Worm (Caenorhabditis elegans): ENCODE data around the gene pat-4.
A peak's percentile ranks its signal among the peaks of the same experiment; 100 is the strongest.

The pat-4 gene

ce11 chrIII:63584-64316, 30.9 kb downstream of the pat-4 start:
- TF ChIP-seq madf-6 (GFP tag; IDR thresholded peaks at IDR 0.05) = peak; percentile 20; the same call in 1 of the 2 replicates
- 0 out of 2 replicates have a peak, but pooled peaks have one; percentile 18 for TF ChIP-seq Y79H2A.3 (GFP tag; conservative IDR thresholded peaks at IDR 0.05)
- TF ChIP-seq let-526 (GFP tag; IDR thresholded peaks at IDR 0.05) = peak; percentile 72; the same call in 1 of the 2 replicates
- 0 out of 2 replicates have a peak, but pooled peaks have one; percentile 52 for TF ChIP-seq egl-18 (GFP tag; IDR thresholded peaks at IDR 0.05)
- TF ChIP-seq mes-4 (tag; optimal IDR thresholded peaks at IDR 0.05) = no peak
- no peak for TF ChIP-seq F23B12.7 (tag; optimal IDR thresholded peaks at IDR 0.05; ENCODE audit: insufficient read depth)
- no peak for TF ChIP-seq F52B5.7 (tag; optimal IDR thresholded peaks at IDR 0.05)
- TF ChIP-seq pha-4 (tag; optimal IDR thresholded peaks at IDR 0.05) = no peak
- no peak for TF ChIP-seq ceh-91 (GFP tag; IDR thresholded peaks at IDR 0.05)
- no peak for TF ChIP-seq nhr-120 (GFP tag; IDR thresholded peaks at IDR 0.05)
- no peak for TF ChIP-seq hlh-12 (tag; optimal IDR thresholded peaks at IDR 0.05)
- no peak for TF ChIP-seq lir-1 (GFP tag; conservative IDR thresholded peaks at IDR 0.05)
- TF ChIP-seq snpc-1.3 (tag; optimal IDR thresholded peaks at IDR 0.05; ENCODE audit: insufficient read depth) = no peak
- TF ChIP-seq tbp1 (GFP tag; optimal IDR thresholded peaks at IDR 0.05) = no peak
- no peak for TF ChIP-seq D2030.7 (GFP tag; IDR thresholded peaks at IDR 0.05)
- TF ChIP-seq F37B4.10 (GFP tag; IDR thresholded peaks at IDR 0.05) = no peak
- TF ChIP-seq hlh-26 (GFP tag; conservative IDR thresholded peaks at IDR 0.05) = no peak
- peak; percentile 18 for TF ChIP-seq athp-1 (tag; optimal IDR thresholded peaks at IDR 0.05)
- peak; percentile 58 for TF ChIP-seq somi-1 (GFP tag; optimal IDR thresholded peaks at IDR 0.05)
- TF ChIP-seq rec-8 (tag; optimal IDR thresholded peaks at IDR 0.05) = no peak
- TF ChIP-seq zfh-2 (GFP tag; conservative IDR thresholded peaks at IDR 0.05) = peak; percentile 85
- TF ChIP-seq egrh-3 (GFP tag; IDR thresholded peaks at IDR 0.05) = peak; percentile 72; the same call in 1 of the 2 replicates
- TF ChIP-seq rpc-1 (optimal IDR thresholded peaks at IDR 0.05) = no peak
- no peak for TF ChIP-seq rpc-1 (tag; optimal IDR thresholded peaks at IDR 0.05)
- TF ChIP-seq F55B11.4 (tag; optimal IDR thresholded peaks at IDR 0.05; ENCODE audit: borderline replicate concordance, insufficient read depth) = no peak
- TF ChIP-seq akir-1 (GFP tag; optimal IDR thresholded peaks at IDR 0.05) = no peak
- no peak for TF ChIP-seq hsf-1 (GFP tag; IDR thresholded peaks at IDR 0.05)
- peak; percentile 71 for TF ChIP-seq ceh-79 (tag; optimal IDR thresholded peaks at IDR 0.05)
- no peak for TF ChIP-seq hmg-20 (GFP tag; IDR thresholded peaks at IDR 0.05)
- TF ChIP-seq snpc-3.4 (tag; optimal IDR thresholded peaks at IDR 0.05) = no peak
- no peak for TF ChIP-seq F10E7.11 (tag; optimal IDR thresholded peaks at IDR 0.05)
- no peak for TF ChIP-seq ztf-26 (tag; optimal IDR thresholded peaks at IDR 0.05)
- peak; percentile 58; the same call in 1 of the 2 replicates for TF ChIP-seq C17E4.6 (GFP tag; IDR thresholded peaks at IDR 0.05)
- no peak for TF ChIP-seq Y56A3A.18 (GFP tag; IDR thresholded peaks at IDR 0.05)
- TF ChIP-seq ama-1 (optimal IDR thresholded peaks at IDR 0.05) = no peak
- TF ChIP-seq ama-1 (GFP tag; optimal IDR thresholded peaks at IDR 0.05) = peak in 1 of 2 experiments; percentile 35
- TF ChIP-seq lin-54 (GFP tag; optimal IDR thresholded peaks at IDR 0.05) = peak; percentile 13
- TF ChIP-seq nfyb-1 (GFP tag; IDR thresholded peaks at IDR 0.05) = no peak; the same call in 1 of the 2 replicates
- no peak for TF ChIP-seq gei-17 (GFP tag; optimal IDR thresholded peaks at IDR 0.05)
- no peak for TF ChIP-seq repo-1 (tag; optimal IDR thresholded peaks at IDR 0.05)
- TF ChIP-seq hmg-1.2 (GFP tag; IDR thresholded peaks at IDR 0.05) = peak; percentile 29; the same call in 1 of the 2 replicates
- TF ChIP-seq lag-1 (GFP tag; IDR thresholded peaks at IDR 0.05) = no peak
- no peak for TF ChIP-seq tlf-1 (GFP tag; optimal IDR thresholded peaks at IDR 0.05)
- TF ChIP-seq ceh-100 (GFP tag; IDR thresholded peaks at IDR 0.05) = 0 out of 2 replicates have a peak, but pooled peaks have one; percentile 9
- no peak for TF ChIP-seq let-607 (tag; optimal IDR thresholded peaks at IDR 0.05)
- TF ChIP-seq nhr-80 (tag; optimal IDR thresholded peaks at IDR 0.05) = no peak
- no peak for TF ChIP-seq sdz-38 (tag; optimal IDR thresholded peaks at IDR 0.05)
- TF ChIP-seq ceh-40 (GFP tag; IDR thresholded peaks at IDR 0.05) = 0 out of 2 replicates have a peak, but pooled peaks have one; percentile 52
